Fruit fly (Drosophila melanogaster) whole organism, embryonic: ENCODE results near the gene Pdi.
A peak's percentile ranks its signal among the peaks of the same experiment; 100 is the strongest.

ENCODE experiments used
- Bteb2 ChIP-seq: fragments of 200-800 bp; sonication (Bioruptor generic); optimal IDR thresholded peaks from 2 replicates; lab custom pipeline; 2016; ENCODE audit warnings: missing biosample characterization, missing genetic modification characterization
- CG10209 ChIP-seq: fragments of 200-800 bp; sonication (Bioruptor generic); optimal IDR thresholded peaks from 3 replicates; lab custom pipeline; 2017; ENCODE audit warnings: missing biosample characterization, mild to moderate bottlenecking, missing genetic modification characterization, missing genetic modification reagents
- CG10462 ChIP-seq: fragments of 200-800 bp; sonication (Bioruptor generic); optimal IDR thresholded peaks from 2 replicates; lab custom pipeline; 2016; ENCODE audit warnings: missing biosample characterization, missing genetic modification characterization
- CG10654 ChIP-seq: fragments of 200-800 bp; sonication (Bioruptor generic); optimal IDR thresholded peaks from 2 replicates; lab custom pipeline; 2016; ENCODE audit warnings: missing biosample characterization, missing genetic modification characterization
- CG11456 ChIP-seq: fragments of 200-800 bp; sonication (Bioruptor generic); IDR thresholded peaks from 3 replicates; pipeline ENCODE4 v1.3.6; 2022; ENCODE audit warnings: missing biosample characterization, missing genetic modification characterization
- CG11504 ChIP-seq: fragments of 200-800 bp; sonication (Bioruptor generic); optimal IDR thresholded peaks from 3 replicates; lab custom pipeline; 2019; ENCODE audit warnings: missing biosample characterization, mild to moderate bottlenecking, missing genetic modification characterization, moderate library complexity
- CG11695 ChIP-seq: fragments of 200-800 bp; sonication (Bioruptor generic); IDR thresholded peaks from 3 replicates; pipeline ENCODE4 v1.3.6; 2022; ENCODE audit warnings: missing biosample characterization, missing genetic modification characterization
- CG11696 ChIP-seq: fragments of 200-800 bp; sonication (Bioruptor generic); IDR thresholded peaks from 2 replicates; pipeline ENCODE4 v1.3.6; 2022; ENCODE audit warnings: missing biosample characterization, missing genetic modification characterization
- CG12391 ChIP-seq: fragments of 200-800 bp; sonication (Bioruptor generic); optimal IDR thresholded peaks from 3 replicates; lab custom pipeline; 2018; ENCODE audit warnings: missing biosample characterization, mild to moderate bottlenecking, missing genetic modification characterization, moderate library complexity
- CG14667 ChIP-seq: fragments of 200-800 bp; sonication (Bioruptor generic); IDR thresholded peaks from 2 replicates; pipeline ENCODE4 v1.3.6; 2022; ENCODE audit warnings: missing biosample characterization, missing genetic modification characterization
- CG14860 ChIP-seq: fragments of 200-800 bp; sonication (Bioruptor generic); IDR thresholded peaks from 3 replicates; pipeline ENCODE4 v1.3.6; 2022; ENCODE audit warnings: missing biosample characterization, missing genetic modification characterization; ENCODE audit not compliant: partially characterized antibody
- CG17568 ChIP-seq: fragments of 200-800 bp; sonication (Bioruptor generic); optimal IDR thresholded peaks from 2 replicates; lab custom pipeline; 2018; ENCODE audit warnings: missing biosample characterization, mild to moderate bottlenecking, missing genetic modification characterization, moderate library complexity
- CG17802 ChIP-seq: fragments of 200-800 bp; sonication (Bioruptor generic); optimal IDR thresholded peaks from 2 replicates; lab custom pipeline; 2018; ENCODE audit warnings: missing biosample characterization, mild to moderate bottlenecking, missing genetic modification characterization, moderate library complexity
- CG17912 ChIP-seq: fragments of 200-800 bp; sonication (Bioruptor generic); optimal IDR thresholded peaks from 2 replicates; lab custom pipeline; 2018; ENCODE audit warnings: missing biosample characterization, mild to moderate bottlenecking, missing genetic modification characterization
- CG18262 ChIP-seq: fragments of 200-800 bp; optimal IDR thresholded peaks from 3 replicates; lab custom pipeline; 2019; ENCODE audit warnings: missing biosample characterization, mild to moderate bottlenecking, missing genetic modification characterization, moderate library complexity
- CG18599 ChIP-seq: fragments of 200-800 bp; sonication (Bioruptor generic); optimal IDR thresholded peaks from 3 replicates; lab custom pipeline; 2017; ENCODE audit warnings: missing biosample characterization, missing genetic modification characterization, mild to moderate bottlenecking, moderate library complexity, missing genetic modification reagents
- CG5180 ChIP-seq: fragments of 200-800 bp; sonication (Bioruptor generic); optimal IDR thresholded peaks from 3 replicates; lab custom pipeline; 2017; ENCODE audit warnings: missing biosample characterization, missing genetic modification characterization, mild to moderate bottlenecking, moderate library complexity, missing genetic modification reagents
- CG7271 ChIP-seq: fragments of 200-800 bp; sonication (Bioruptor generic); optimal IDR thresholded peaks from 2 replicates; lab custom pipeline; 2018; ENCODE audit warnings: missing biosample characterization, mild to moderate bottlenecking, missing genetic modification characterization, moderate library complexity
- D19A ChIP-seq: fragments of 200-800 bp; optimal IDR thresholded peaks from 3 replicates; lab custom pipeline; 2019; ENCODE audit warnings: missing biosample characterization, mild to moderate bottlenecking, missing genetic modification characterization, moderate library complexity
- D19B ChIP-seq: fragments of 200-800 bp; sonication (Bioruptor generic); optimal IDR thresholded peaks from 2 replicates; lab custom pipeline; 2017; ENCODE audit warnings: missing biosample characterization, mild to moderate bottlenecking, missing genetic modification characterization
- Doc2 ChIP-seq: fragments of 200-800 bp; sonication (Bioruptor generic); IDR thresholded peaks from 2 replicates; pipeline ENCODE4 v1.3.6; 2022; ENCODE audit warnings: missing biosample characterization, missing genetic modification characterization
- E2f1 ChIP-seq: fragments of 200-800 bp; sonication (Bioruptor generic); IDR thresholded peaks from 2 replicates; pipeline ENCODE4 v1.3.6; 2022; ENCODE audit warnings: missing biosample characterization, missing genetic modification characterization
- ERR ChIP-seq: fragments of 200-800 bp; sonication (Bioruptor generic); optimal IDR thresholded peaks from 2 replicates; lab custom pipeline; 2016; ENCODE audit warnings: missing biosample characterization, missing genetic modification characterization
- NfI ChIP-seq: fragments of 200-800 bp; sonication (Bioruptor generic); optimal IDR thresholded peaks from 3 replicates; lab custom pipeline; 2018; ENCODE audit warnings: missing biosample characterization, mild to moderate bottlenecking, missing genetic modification characterization, moderate library complexity
- Poxn ChIP-seq: fragments of 200-800 bp; sonication (Bioruptor generic); IDR thresholded peaks from 2 replicates; pipeline ENCODE4 v1.3.6; 2022; ENCODE audit warnings: missing biosample characterization, missing genetic modification characterization
- Sin3A ChIP-seq: fragments of >200 bp; optimal IDR thresholded peaks from 2 replicates; lab custom pipeline; 2018
- Sox100B ChIP-seq: fragments of 200-800 bp; sonication (Bioruptor generic); optimal IDR thresholded peaks from 3 replicates; lab custom pipeline; 2018; ENCODE audit warnings: missing biosample characterization, mild to moderate bottlenecking, missing genetic modification characterization
- Tbp ChIP-seq: fragments of >200 bp; optimal IDR thresholded peaks from 2 replicates; lab custom pipeline; 2018; ENCODE audit warnings: missing biosample characterization, missing genetic modification characterization
- Xbp1 ChIP-seq: fragments of 200-800 bp; sonication (Bioruptor generic); optimal IDR thresholded peaks from 3 replicates; lab custom pipeline; 2016; ENCODE audit warnings: missing biosample characterization, mild to moderate bottlenecking, missing genetic modification characterization
- cad ChIP-seq: fragments of >200 bp; optimal IDR thresholded peaks from 2 replicates; lab custom pipeline; 2017; ENCODE audit warnings: missing biosample characterization, missing genetic modification characterization
- crp ChIP-seq, 2 experiments: fragments of 200-800 bp; sonication (Bioruptor generic); optimal IDR thresholded peaks; 2 replicates in 1 of 2; 3 replicates in 1 of 2; lab custom pipeline; 2017; ENCODE audit warnings: missing biosample characterization in 2 of 2, missing genetic modification characterization in 2 of 2, mild to moderate bottlenecking in 1 of 2, moderate library complexity in 1 of 2
- dati ChIP-seq: fragments of 200-800 bp; sonication (Bioruptor generic); IDR thresholded peaks from 2 replicates; pipeline ENCODE4 v1.3.6; 2022; ENCODE audit warnings: missing biosample characterization, missing genetic modification characterization
- dm ChIP-seq: fragments of 200-800 bp; sonication (Bioruptor generic); optimal IDR thresholded peaks from 3 replicates; lab custom pipeline; 2016; ENCODE audit warnings: missing biosample characterization, missing genetic modification characterization
- dmrt11E ChIP-seq: fragments of 200-800 bp; sonication (Bioruptor generic); optimal IDR thresholded peaks from 3 replicates; lab custom pipeline; 2018; ENCODE audit warnings: missing biosample characterization, mild to moderate bottlenecking, missing genetic modification characterization, moderate library complexity
- dpn ChIP-seq, 2 experiments: fragments of 200-800 bp; sonication (Bioruptor generic); optimal IDR thresholded peaks; 3 replicates each; lab custom pipeline; 2016; ENCODE audit warnings: missing biosample characterization in 2 of 2, missing genetic modification characterization in 2 of 2
- en ChIP-seq: fragments of 200-800 bp; sonication (Bioruptor generic); optimal IDR thresholded peaks from 2 replicates; lab custom pipeline; 2016; ENCODE audit warnings: missing biosample characterization, missing genetic modification characterization
- fru ChIP-seq: fragments of >200 bp; optimal IDR thresholded peaks from 2 replicates; lab custom pipeline; 2017
- gce ChIP-seq: fragments of 200-800 bp; sonication (Bioruptor generic); IDR thresholded peaks from 3 replicates; pipeline ENCODE4 v1.3.6; 2022; ENCODE audit warnings: missing biosample characterization, missing genetic modification characterization
- gro ChIP-seq: fragments of 200-800 bp; sonication (Bioruptor generic); optimal IDR thresholded peaks from 2 replicates; lab custom pipeline; 2016; ENCODE audit warnings: missing biosample characterization, missing genetic modification characterization
- gt ChIP-seq: fragments of 200-800 bp; sonication (Bioruptor generic); IDR thresholded peaks from 2 replicates; pipeline ENCODE4 v1.3.6; 2022; ENCODE audit warnings: missing biosample characterization, missing genetic modification characterization
- h ChIP-seq: fragments of >200 bp; optimal IDR thresholded peaks from 2 replicates; lab custom pipeline; 2017
- hbn ChIP-seq: fragments of 200-800 bp; sonication (Bioruptor generic); IDR thresholded peaks from 2 replicates; pipeline ENCODE4 v1.3.6; 2022; ENCODE audit warnings: missing biosample characterization, missing genetic modification characterization; ENCODE audit not compliant: partially characterized antibody
- hth ChIP-seq: fragments of >200 bp; optimal IDR thresholded peaks from 2 replicates; lab custom pipeline; 2017; ENCODE audit warnings: inconsistent platforms
- mirr ChIP-seq: fragments of 200-800 bp; sonication (Bioruptor generic); optimal IDR thresholded peaks from 3 replicates; lab custom pipeline; 2018; ENCODE audit warnings: missing biosample characterization, mild to moderate bottlenecking, missing genetic modification characterization
- salm ChIP-seq: fragments of 200-800 bp; sonication (Bioruptor generic); optimal IDR thresholded peaks from 2 replicates; lab custom pipeline; 2018; ENCODE audit warnings: missing biosample characterization, mild to moderate bottlenecking, missing genetic modification characterization
- sc ChIP-seq, 3 experiments: fragments of >200 bp in 2 of 3; fragments of 200-800 bp in 1 of 3; sonication (Bioruptor generic) in 1 of 3; optimal IDR thresholded peaks; 2 replicates in 2 of 3; 3 replicates in 1 of 3; lab custom pipeline; 2017; ENCODE audit warnings: mild to moderate bottlenecking in 1 of 3, missing biosample characterization in 1 of 3, missing genetic modification characterization in 1 of 3, missing genetic modification reagents in 1 of 3
- stc ChIP-seq: fragments of 200-800 bp; sonication (Bioruptor generic); IDR thresholded peaks from 2 replicates; pipeline ENCODE4 v1.3.6; 2022; ENCODE audit warnings: missing biosample characterization, missing genetic modification characterization
- tll ChIP-seq, 2 experiments: fragments of 200-800 bp in 1 of 2; fragments of >200 bp in 1 of 2; sonication (Bioruptor generic) in 1 of 2; optimal IDR thresholded peaks; 2 replicates each; lab custom pipeline; 2017 to 2019; ENCODE audit warnings: missing biosample characterization in 2 of 2, missing genetic modification characterization in 2 of 2, mild to moderate bottlenecking in 1 of 2, moderate library complexity in 1 of 2
- toy ChIP-seq: fragments of 200-800 bp; sonication (Bioruptor generic); IDR thresholded peaks from 2 replicates; pipeline ENCODE4 v1.3.6; 2022; ENCODE audit warnings: missing biosample characterization, missing genetic modification characterization
- unpg ChIP-seq: fragments of 200-800 bp; sonication (Bioruptor generic); optimal IDR thresholded peaks from 3 replicates; lab custom pipeline; 2018; ENCODE audit warnings: missing biosample characterization, mild to moderate bottlenecking, missing genetic modification characterization, moderate library complexity
- zfh2 ChIP-seq: fragments of 200-800 bp; sonication (Bioruptor generic); optimal IDR thresholded peaks from 2 replicates; lab custom pipeline; 2016; ENCODE audit warnings: missing biosample characterization, missing genetic modification characterization

Gene Pdi

DNA sequence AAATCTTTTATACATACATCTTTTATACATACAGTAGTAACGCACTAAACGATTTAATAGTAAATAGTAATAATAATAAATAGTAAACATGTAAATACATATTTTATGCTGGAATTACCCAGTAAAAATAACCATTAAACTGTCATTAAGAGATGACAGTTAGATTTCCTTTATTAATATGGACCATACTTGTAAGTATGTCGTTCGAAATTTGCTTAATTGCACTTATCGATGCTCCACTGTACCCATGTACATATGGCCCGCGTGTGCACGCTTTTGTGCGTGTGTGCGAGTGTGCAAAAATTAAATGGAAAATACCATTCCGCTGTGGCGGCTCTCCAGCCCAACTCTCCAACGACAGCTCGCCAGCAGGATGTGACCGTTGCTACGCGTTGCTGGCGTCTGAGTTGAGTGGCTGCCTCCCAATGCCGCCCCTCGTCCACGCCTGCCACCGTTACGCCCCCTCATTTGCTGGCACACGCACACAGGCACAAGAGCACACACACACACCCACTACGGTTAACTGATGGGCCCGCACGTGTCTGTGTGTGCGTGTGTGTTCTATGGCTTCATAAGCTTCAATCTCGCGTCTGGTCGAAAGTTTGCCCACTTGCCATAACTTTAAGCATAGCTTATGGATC lies 39.9 kb downstream of the Pdi start (continued):
- TF ChIP-seq CG5180, result no peak
- no peak for TF ChIP-seq h (lab: Kevin White, UChicago)
- no peak for TF ChIP-seq CG10462
- no peak for TF ChIP-seq toy (GFP tag; lab: Robert Waterston, UW)
- TF ChIP-seq gt (GFP tag; lab: Robert Waterston, UW), result no peak
- no peak for TF ChIP-seq CG11456 (GFP tag; lab: Robert Waterston, UW)
- TF ChIP-seq CG18262, result no peak
- no peak for TF ChIP-seq Bteb2 (GFP tag; lab: Kevin White, UChicago)
- no peak for TF ChIP-seq CG17802
- TF ChIP-seq CG18599 (GFP tag; lab: Kevin White, UChicago), result peak; percentile 36
- TF ChIP-seq CG12391 (tag; lab: Kevin White, UChicago), result no peak
- TF ChIP-seq ERR (GFP tag; lab: Kevin White, UChicago), result no peak
- TF ChIP-seq CG17568, result no peak
- no peak for TF ChIP-seq Tbp (GFP tag; lab: Kevin White, UChicago)
- TF ChIP-seq D19B (GFP tag; lab: Kevin White, UChicago), result no peak
- no peak for TF ChIP-seq dpn (GFP tag; optimal IDR thresholded peaks at IDR 0.05; lab: Kevin White, UChicago)
- no peak for TF ChIP-seq NfI (GFP tag; lab: Kevin White, UChicago)
- no peak for TF ChIP-seq CG7271
- TF ChIP-seq CG17912 (GFP tag; lab: Kevin White, UChicago), result no peak
- TF ChIP-seq CG10209 (GFP tag; lab: Kevin White, UChicago), result no peak
- TF ChIP-seq hth, result no peak
- no peak for TF ChIP-seq hbn (GFP tag; lab: Robert Waterston, UW)
- no peak for TF ChIP-seq en
- TF ChIP-seq Doc2 (GFP tag; lab: Robert Waterston, UW), result no peak
- no peak for TF ChIP-seq CG10654
- no peak for TF ChIP-seq Poxn
- TF ChIP-seq CG11695 (GFP tag; lab: Robert Waterston, UW), result peak; percentile 28; the same call in 1 of the 3 replicates
- no peak for TF ChIP-seq Sin3A (lab: Kevin White, UChicago)
- no peak for TF ChIP-seq CG14860 (GFP tag; lab: Robert Waterston, UW)
- TF ChIP-seq gro, result no peak
- no peak for TF ChIP-seq salm (tag; lab: Kevin White, UChicago)
- TF ChIP-seq unpg (GFP tag; lab: Kevin White, UChicago), result peak; percentile 20
- TF ChIP-seq stc (GFP tag; lab: Robert Waterston, UW), result no peak
- no peak for TF ChIP-seq Sox100B (GFP tag; lab: Kevin White, UChicago)
- TF ChIP-seq crp (GFP tag; optimal IDR thresholded peaks at IDR 0.05; lab: Kevin White, UChicago), result no peak
- TF ChIP-seq zfh2 (GFP tag; lab: Kevin White, UChicago), result no peak
- no peak for TF ChIP-seq cad
- TF ChIP-seq D19A (tag; lab: Kevin White, UChicago), result no peak
- TF ChIP-seq Xbp1, result peak; percentile 9
- TF ChIP-seq mirr (GFP tag; lab: Kevin White, UChicago), result no peak
- TF ChIP-seq dati (GFP tag; lab: Robert Waterston, UW), result no peak
- no peak for TF ChIP-seq sc (optimal IDR thresholded peaks at IDR 0.05; lab: Kevin White, UChicago)
- no peak for TF ChIP-seq sc (GFP tag; optimal IDR thresholded peaks at IDR 0.05; lab: Kevin White, UChicago)
- no peak for TF ChIP-seq CG11696 (GFP tag; lab: Robert Waterston, UW)
- TF ChIP-seq E2f1 (GFP tag; lab: Robert Waterston, UW), result no peak
- peak; percentile 31 for TF ChIP-seq CG11504 (tag; lab: Kevin White, UChicago)
- no peak for TF ChIP-seq dmrt11E (tag; lab: Kevin White, UChicago)
- no peak for TF ChIP-seq dm (GFP tag; lab: Kevin White, UChicago)
- no peak for TF ChIP-seq gce (GFP tag; lab: Robert Waterston, UW)
- no peak for TF ChIP-seq CG14667 (GFP tag; lab: Robert Waterston, UW)
- no peak for TF ChIP-seq tll (GFP tag; optimal IDR thresholded peaks at IDR 0.05; lab: Kevin White, UChicago)
- no peak for TF ChIP-seq fru (lab: Kevin White, UChicago)
